Fruit fly (Drosophila melanogaster) whole organism, embryonic: ENCODE results near the gene CG5021.
A peak's percentile ranks its signal among the peaks of the same experiment; 100 is the strongest.

Experiments
- CG10147 ChIP-seq: fragments of 200-800 bp; sonication (Bioruptor generic); optimal IDR thresholded peaks from 2 replicates; lab custom pipeline; 2019; ENCODE audit warnings: missing biosample characterization, mild to moderate bottlenecking, missing genetic modification characterization, moderate library complexity
- CG10321 ChIP-seq: fragments of 200-800 bp; sonication (Bioruptor generic); IDR thresholded peaks from 2 replicates; pipeline ENCODE4 v1.3.6; 2022; ENCODE audit warnings: missing biosample characterization, missing genetic modification characterization
- CG11723 ChIP-seq: fragments of 200-800 bp; sonication (Bioruptor generic); optimal IDR thresholded peaks from 2 replicates; lab custom pipeline; 2017; ENCODE audit warnings: missing biosample characterization, mild to moderate bottlenecking, missing genetic modification characterization
- CG12104 ChIP-seq: fragments of 200-800 bp; sonication (Bioruptor generic); optimal IDR thresholded peaks from 3 replicates; lab custom pipeline; 2016; ENCODE audit warnings: missing biosample characterization, missing genetic modification characterization
- CG12219 ChIP-seq: fragments of 200-800 bp; sonication (Bioruptor generic); optimal IDR thresholded peaks from 3 replicates; lab custom pipeline; 2018; ENCODE audit warnings: missing biosample characterization, mild to moderate bottlenecking, missing genetic modification characterization
- CG13123 ChIP-seq: fragments of 200-800 bp; sonication (Bioruptor generic); optimal IDR thresholded peaks from 2 replicates; lab custom pipeline; 2016; ENCODE audit warnings: missing biosample characterization, missing genetic modification characterization
- CG14050 ChIP-seq: fragments of 200-800 bp; sonication (Bioruptor generic); IDR thresholded peaks from 3 replicates; pipeline ENCODE4 v1.3.6; 2022; ENCODE audit warnings: missing biosample characterization, missing genetic modification characterization
- CG15601 ChIP-seq: fragments of 200-800 bp; sonication (Bioruptor generic); optimal IDR thresholded peaks from 3 replicates; lab custom pipeline; 2019; ENCODE audit warnings: missing biosample characterization, mild to moderate bottlenecking, missing genetic modification characterization, moderate library complexity
- CG17912 ChIP-seq: fragments of 200-800 bp; sonication (Bioruptor generic); optimal IDR thresholded peaks from 2 replicates; lab custom pipeline; 2018; ENCODE audit warnings: missing biosample characterization, mild to moderate bottlenecking, missing genetic modification characterization
- CG1832 ChIP-seq: fragments of 200-800 bp; sonication (Bioruptor generic); optimal IDR thresholded peaks from 2 replicates; lab custom pipeline; 2017; ENCODE audit warnings: missing biosample characterization, mild to moderate bottlenecking, missing genetic modification characterization, inconsistent platforms
- CG3065 ChIP-seq: fragments of 200-800 bp; sonication (Bioruptor generic); optimal IDR thresholded peaks from 2 replicates; lab custom pipeline; 2016; ENCODE audit warnings: missing biosample characterization, missing genetic modification characterization
- CG31224 ChIP-seq: fragments of 200-800 bp; sonication (Bioruptor generic); IDR thresholded peaks from 2 replicates; pipeline ENCODE4 v1.3.6; 2022; ENCODE audit warnings: missing biosample characterization, missing genetic modification characterization
- CG33557 ChIP-seq: fragments of 200-800 bp; sonication (Bioruptor generic); optimal IDR thresholded peaks from 2 replicates; lab custom pipeline; 2019; ENCODE audit warnings: missing biosample characterization, mild to moderate bottlenecking, missing genetic modification characterization, moderate library complexity
- CG3838 ChIP-seq: fragments of 200-800 bp; sonication (Bioruptor generic); optimal IDR thresholded peaks from 3 replicates; lab custom pipeline; 2016; ENCODE audit warnings: missing biosample characterization, missing genetic modification characterization
- CG3995 ChIP-seq: fragments of 200-800 bp; sonication (Bioruptor generic); optimal IDR thresholded peaks from 3 replicates; lab custom pipeline; 2016; ENCODE audit warnings: missing biosample characterization, missing genetic modification characterization
- CG6654 ChIP-seq: fragments of 200-800 bp; sonication (Bioruptor generic); optimal IDR thresholded peaks from 2 replicates; lab custom pipeline; 2017; ENCODE audit warnings: missing biosample characterization, mild to moderate bottlenecking, missing genetic modification characterization
- CG7271 ChIP-seq: fragments of 200-800 bp; sonication (Bioruptor generic); optimal IDR thresholded peaks from 2 replicates; lab custom pipeline; 2018; ENCODE audit warnings: missing biosample characterization, mild to moderate bottlenecking, missing genetic modification characterization, moderate library complexity
- CG8924 ChIP-seq: fragments of 200-800 bp; optimal IDR thresholded peaks from 3 replicates; lab custom pipeline; 2019; ENCODE audit warnings: missing biosample characterization, mild to moderate bottlenecking, missing genetic modification characterization, moderate library complexity
- CG9876 ChIP-seq: fragments of 200-800 bp; sonication (Bioruptor generic); optimal IDR thresholded peaks from 2 replicates; lab custom pipeline; 2016; ENCODE audit warnings: missing biosample characterization, missing genetic modification characterization
- CoRest ChIP-seq: fragments of 200-800 bp; sonication (Bioruptor generic); optimal IDR thresholded peaks from 3 replicates; lab custom pipeline; 2018; ENCODE audit warnings: missing biosample characterization, mild to moderate bottlenecking, missing genetic modification characterization, moderate library complexity
- D19A ChIP-seq: fragments of 200-800 bp; optimal IDR thresholded peaks from 3 replicates; lab custom pipeline; 2019; ENCODE audit warnings: missing biosample characterization, mild to moderate bottlenecking, missing genetic modification characterization, moderate library complexity
- Dip3 ChIP-seq: fragments of 200-800 bp; sonication (Bioruptor generic); optimal IDR thresholded peaks from 3 replicates; lab custom pipeline; 2016; ENCODE audit warnings: missing biosample characterization, missing genetic modification characterization
- E2f1 ChIP-seq: fragments of 200-800 bp; sonication (Bioruptor generic); IDR thresholded peaks from 2 replicates; pipeline ENCODE4 v1.3.6; 2022; ENCODE audit warnings: missing biosample characterization, missing genetic modification characterization
- Hmx ChIP-seq: fragments of 200-800 bp; sonication (Bioruptor generic); optimal IDR thresholded peaks from 2 replicates; lab custom pipeline; 2016; ENCODE audit warnings: missing biosample characterization, missing genetic modification characterization
- Hr3 ChIP-seq: fragments of 200-800 bp; sonication (Bioruptor generic); optimal IDR thresholded peaks from 3 replicates; lab custom pipeline; 2016; ENCODE audit warnings: missing biosample characterization, missing genetic modification characterization
- Mes4 ChIP-seq: fragments of 200-800 bp; sonication (Bioruptor generic); optimal IDR thresholded peaks from 2 replicates; lab custom pipeline; 2016; ENCODE audit warnings: missing biosample characterization, missing genetic modification characterization
- Mrtf ChIP-seq: fragments of 200-800 bp; sonication (Bioruptor generic); IDR thresholded peaks from 3 replicates; pipeline ENCODE4 v1.3.6; 2022; ENCODE audit warnings: missing biosample characterization, missing genetic modification characterization
- Myb ChIP-seq: fragments of 200-800 bp; sonication (Bioruptor generic); optimal IDR thresholded peaks from 2 replicates; lab custom pipeline; 2016; ENCODE audit warnings: missing biosample characterization, missing genetic modification characterization
- NK7.1 ChIP-seq: fragments of 200-800 bp; sonication (Bioruptor generic); optimal IDR thresholded peaks from 3 replicates; lab custom pipeline; 2016; ENCODE audit warnings: missing biosample characterization, missing genetic modification characterization
- Optix ChIP-seq: fragments of 200-800 bp; sonication (Bioruptor generic); IDR thresholded peaks from 3 replicates; pipeline ENCODE4 v1.3.6; 2022; ENCODE audit warnings: missing biosample characterization, missing genetic modification characterization
- Ptx1 ChIP-seq: fragments of 200-800 bp; sonication (Bioruptor generic); IDR thresholded peaks from 2 replicates; pipeline ENCODE4 v1.3.6; 2022; ENCODE audit warnings: missing biosample characterization, missing genetic modification characterization
- Sox102F ChIP-seq: fragments of 200-800 bp; sonication (Bioruptor generic); optimal IDR thresholded peaks from 2 replicates; lab custom pipeline; 2018; ENCODE audit warnings: missing biosample characterization, mild to moderate bottlenecking, missing genetic modification characterization, moderate library complexity
- Stat92E ChIP-seq, 3 experiments: fragments of >200 bp in 2 of 3; fragments of 200-800 bp in 1 of 3; sonication (Bioruptor generic) in 1 of 3; optimal IDR thresholded peaks; 2 replicates each; lab custom pipeline; 2017 to 2019; ENCODE audit warnings: missing biosample characterization in 3 of 3, missing genetic modification characterization in 3 of 3, mild to moderate bottlenecking in 1 of 3, moderate library complexity in 1 of 3
- bsh ChIP-seq, 2 experiments: fragments of 200-800 bp; sonication (Bioruptor generic); optimal IDR thresholded peaks; 2 replicates each; lab custom pipeline; 2017 to 2018; ENCODE audit warnings: mild to moderate bottlenecking in 2 of 2, missing biosample characterization in 2 of 2, missing genetic modification characterization in 2 of 2, moderate library complexity in 1 of 2
- dm ChIP-seq: fragments of 200-800 bp; sonication (Bioruptor generic); optimal IDR thresholded peaks from 3 replicates; lab custom pipeline; 2016; ENCODE audit warnings: missing biosample characterization, missing genetic modification characterization
- dmrt99B ChIP-seq: fragments of 200-800 bp; sonication (Bioruptor generic); optimal IDR thresholded peaks from 2 replicates; lab custom pipeline; 2018; ENCODE audit warnings: missing biosample characterization, mild to moderate bottlenecking, missing genetic modification characterization, moderate library complexity
- emc ChIP-seq: fragments of 200-800 bp; sonication (Bioruptor generic); optimal IDR thresholded peaks from 2 replicates; lab custom pipeline; 2016; ENCODE audit warnings: missing biosample characterization, missing genetic modification characterization
- fd64A ChIP-seq: fragments of 200-800 bp; sonication (Bioruptor generic); optimal IDR thresholded peaks from 3 replicates; lab custom pipeline; 2018; ENCODE audit warnings: missing biosample characterization, mild to moderate bottlenecking, missing genetic modification characterization
- ham ChIP-seq: fragments of 200-800 bp; sonication (Bioruptor generic); IDR thresholded peaks from 2 replicates; pipeline ENCODE4 v1.3.6; 2022; ENCODE audit warnings: missing biosample characterization, missing genetic modification characterization
- hbn ChIP-seq: fragments of 200-800 bp; sonication (Bioruptor generic); IDR thresholded peaks from 2 replicates; pipeline ENCODE4 v1.3.6; 2022; ENCODE audit warnings: missing biosample characterization, missing genetic modification characterization; ENCODE audit not compliant: partially characterized antibody
- hth ChIP-seq: fragments of >200 bp; optimal IDR thresholded peaks from 2 replicates; lab custom pipeline; 2017; ENCODE audit warnings: inconsistent platforms
- insv ChIP-seq, 2 experiments: fragments of 200-800 bp; sonication (Bioruptor generic); optimal IDR thresholded peaks; 3 replicates each; lab custom pipeline; 2016 to 2018; ENCODE audit warnings: missing biosample characterization in 2 of 2, missing genetic modification characterization in 2 of 2
- jumu ChIP-seq: fragments of 200-800 bp; sonication (Bioruptor generic); optimal IDR thresholded peaks from 3 replicates; lab custom pipeline; 2016; ENCODE audit warnings: missing biosample characterization, missing genetic modification characterization
- lov ChIP-seq, 2 experiments: fragments of 200-800 bp in 1 of 2; fragments of >200 bp in 1 of 2; sonication (Bioruptor generic) in 1 of 2; IDR thresholded peaks in 1 of 2; optimal IDR thresholded peaks in 1 of 2; 2 replicates in 1 of 2; 3 replicates in 1 of 2; pipeline versions ENCODE4 v1.3.6 to Lab custom; 2017 to 2022; ENCODE audit warnings: missing biosample characterization in 1 of 2, missing genetic modification characterization in 1 of 2
- nerfin-1 ChIP-seq: fragments of 200-800 bp; sonication (Bioruptor generic); optimal IDR thresholded peaks from 3 replicates; lab custom pipeline; 2019; ENCODE audit warnings: missing biosample characterization, mild to moderate bottlenecking, missing genetic modification characterization, moderate library complexity
- ranshi ChIP-seq: fragments of 200-800 bp; sonication (Bioruptor generic); IDR thresholded peaks from 2 replicates; pipeline ENCODE4 v1.3.6; 2022; ENCODE audit warnings: missing biosample characterization, missing genetic modification characterization
- sens-2 ChIP-seq: fragments of 200-800 bp; sonication (Bioruptor generic); IDR thresholded peaks from 2 replicates; pipeline ENCODE4 v1.3.6; 2022; ENCODE audit warnings: missing biosample characterization, missing genetic modification characterization
- seq ChIP-seq: fragments of 200-800 bp; sonication (Bioruptor generic); IDR thresholded peaks from 2 replicates; pipeline ENCODE4 v1.3.6; 2022; ENCODE audit warnings: missing biosample characterization, missing genetic modification characterization
- sima ChIP-seq: fragments of 200-800 bp; sonication (Bioruptor generic); optimal IDR thresholded peaks from 2 replicates; lab custom pipeline; 2016; ENCODE audit warnings: missing biosample characterization, missing genetic modification characterization
- tap ChIP-seq: fragments of 200-800 bp; optimal IDR thresholded peaks from 3 replicates; lab custom pipeline; 2019; ENCODE audit warnings: missing biosample characterization, mild to moderate bottlenecking, missing genetic modification characterization, moderate library complexity
- twi ChIP-seq: fragments of 200-800 bp; optimal IDR thresholded peaks from 2 replicates; lab custom pipeline; 2019; ENCODE audit warnings: missing biosample characterization, mild to moderate bottlenecking, missing genetic modification characterization, moderate library complexity
- zfh2 ChIP-seq: fragments of 200-800 bp; sonication (Bioruptor generic); optimal IDR thresholded peaks from 2 replicates; lab custom pipeline; 2016; ENCODE audit warnings: missing biosample characterization, missing genetic modification characterization

The CG5021 gene

DNA sequence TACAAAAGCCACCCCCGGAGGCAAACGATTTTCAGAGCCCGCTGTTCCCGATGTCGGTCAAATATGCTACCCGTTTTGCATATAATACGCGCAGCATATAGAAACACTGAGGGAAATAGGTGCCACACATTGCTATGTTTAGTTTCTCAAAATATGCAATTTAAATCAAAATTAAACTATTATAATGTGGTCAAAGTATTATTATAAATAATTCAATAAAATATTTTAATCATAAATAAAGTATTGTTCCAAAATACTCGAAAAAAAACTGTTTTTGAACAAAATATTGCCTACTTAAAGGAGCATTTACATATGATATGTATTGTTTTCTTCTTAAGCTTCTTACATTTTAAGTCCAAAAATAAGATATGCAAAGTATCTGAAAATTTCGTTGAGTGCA lies 15.7 kb upstream of the CG5021 start (continued):
- TF ChIP-seq CG9876 (GFP tag; lab: Kevin White, UChicago) (no peak), CG3995 (GFP tag; lab: Kevin White, UChicago) (no peak), fd64A (no peak), CG3065 (GFP tag; lab: Kevin White, UChicago) (no peak), dmrt99B (peak; percentile 78), CG10147 (GFP tag; lab: Kevin White, UChicago) (no peak), CoRest (tag; lab: Kevin White, UChicago) (peak; percentile 78), CG17912 (no peak), bsh (GFP tag; optimal IDR thresholded peaks at IDR 0.05; lab: Kevin White, UChicago) (peak in 1 of 2 experiments; percentile 62), hth (lab: Kevin White, UChicago) (no peak), CG14050 (GFP tag; lab: Robert Waterston, UW) (no peak), Mrtf (GFP tag; lab: Robert Waterston, UW) (no peak), sens-2 (no peak), CG12104 (GFP tag; lab: Kevin White, UChicago) (peak; percentile 51), ham (no peak), CG13123 (no peak), Sox102F (GFP tag; lab: Kevin White, UChicago) (peak; percentile 78), nerfin-1 (tag; lab: Kevin White, UChicago) (peak; percentile 46), seq (GFP tag; lab: Robert Waterston, UW) (no peak), CG31224 (GFP tag; lab: Robert Waterston, UW) (no peak), CG6654 (no peak), Ptx1 (GFP tag; lab: Robert Waterston, UW) (peak; percentile 53; the same call in 1 of the 2 replicates), CG33557 (GFP tag; lab: Kevin White, UChicago) (no peak), CG10321 (GFP tag; lab: Robert Waterston, UW) (no peak), zfh2 (GFP tag; lab: Kevin White, UChicago) (no peak), Dip3 (GFP tag; lab: Kevin White, UChicago) (no peak), Hr3 (GFP tag; lab: Kevin White, UChicago) (peak; percentile 60), insv (GFP tag; optimal IDR thresholded peaks at IDR 0.05; lab: Kevin White, UChicago) (no peak), Optix (GFP tag; lab: Robert Waterston, UW) (no peak), jumu (GFP tag; lab: Kevin White, UChicago) (no peak), CG15601 (peak; percentile 53), sima (GFP tag; lab: Kevin White, UChicago) (no peak), lov (optimal IDR thresholded peaks at IDR 0.05; lab: Kevin White, UChicago) (no peak), lov (GFP tag; IDR thresholded peaks at IDR 0.05; lab: Robert Waterston, UW) (no peak), dm (no peak), emc (GFP tag; lab: Kevin White, UChicago) (no peak), CG11723 (peak; percentile 5), tap (peak; percentile 52), CG1832 (GFP tag; lab: Kevin White, UChicago) (no peak), twi (tag; lab: Kevin White, UChicago) (no peak), D19A (peak; percentile 67), NK7.1 (GFP tag; lab: Kevin White, UChicago) (no peak), ranshi (no peak), E2f1 (GFP tag; lab: Robert Waterston, UW) (peak; percentile 58; the same call in 1 of the 2 replicates), CG12219 (no peak), Myb (GFP tag; lab: Kevin White, UChicago) (no peak), Hmx (GFP tag; lab: Kevin White, UChicago) (no peak), Mes4 (no peak), Stat92E (GFP tag; optimal IDR thresholded peaks at IDR 0.05; lab: Kevin White, UChicago) (no peak), hbn (no peak), CG7271 (tag; lab: Kevin White, UChicago) (no peak), CG8924 (tag; lab: Kevin White, UChicago) (peak; percentile 73), CG3838 (GFP tag; lab: Kevin White, UChicago) (no peak)
